Worm (Caenorhabditis elegans): Measurements from ENCODE around the gene D2096.11.
"Not testable (repeated sequence)": the region's sequence is repeated elsewhere in the genome, so short reads cannot be mapped to it uniquely, and the experiment has no call there.

D2096.11 gene

ce11 chrIV:8352036-8352435, 42.0 kb downstream of the D2096.11 start, which contains the start of gene F17E9.16:
Gene F17E9.16, plus strand, starts transcription at chrIV:8352336.
- not testable (repeated sequence) for TF ChIP-seq klf-2 (GFP tag; conservative IDR thresholded peaks at IDR 0.05); T22C8.4 (GFP tag; IDR thresholded peaks at IDR 0.05); med-1 (GFP tag; optimal IDR thresholded peaks at IDR 0.05; ENCODE audit: insufficient read depth)

DNA sequence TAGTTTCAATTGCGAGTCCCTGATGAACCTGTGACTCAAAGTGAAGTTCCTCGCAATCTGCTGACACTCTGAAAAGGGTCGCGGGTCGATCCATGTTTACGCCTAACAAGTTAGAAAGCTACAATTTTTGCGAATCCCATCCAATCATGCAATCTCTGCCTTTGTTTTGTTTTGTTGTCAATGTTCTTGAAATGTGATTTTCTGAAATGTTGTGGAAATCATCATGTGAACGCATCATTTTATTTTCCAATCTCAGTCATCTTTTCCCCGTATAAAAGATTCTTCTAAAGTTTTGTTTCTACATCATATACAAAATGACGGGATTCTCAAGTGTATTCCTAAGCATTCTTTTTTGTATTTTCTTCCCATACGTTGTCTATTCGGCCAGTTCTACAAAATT, 45.9 kb downstream of the D2096.11 start, which contains the start of gene F17E9.4:
TSS of gene F17E9.4 (plus strand) at position 301 of the 400 bp plus-strand sequence.
- TF ChIP-seq ref-1 (GFP tag; conservative IDR thresholded peaks at IDR 0.05) (no peak), T22C8.4 (GFP tag; IDR thresholded peaks at IDR 0.05) (no peak), klf-2 (GFP tag; conservative IDR thresholded peaks at IDR 0.05) (no peak), tab-1 (GFP tag; IDR thresholded peaks at IDR 0.05) (no peak), ztf-23 (GFP tag; IDR thresholded peaks at IDR 0.05) (no peak), flt-1 (GFP tag; IDR thresholded peaks at IDR 0.05) (no peak), med-1 (GFP tag; optimal IDR thresholded peaks at IDR 0.05; ENCODE audit: insufficient read depth) (no peak), ztf-29 (GFP tag; IDR thresholded peaks at IDR 0.05) (no peak), cog-1 (tag; optimal IDR thresholded peaks at IDR 0.05) (no peak)

ce11 chrIV:8347051-8347450, 47.0 kb downstream of the D2096.11 start, which contains the start of the genes F17E9.18 and F17E9.15:
Gene F17E9.18, minus strand, starts transcription at chrIV:8347151.
Gene F17E9.15, plus strand, starts transcription at chrIV:8347418.
- TF ChIP-seq ztf-23 (GFP tag; IDR thresholded peaks at IDR 0.05), result no peak
- no peak for TF ChIP-seq flt-1 (GFP tag; IDR thresholded peaks at IDR 0.05)
- TF ChIP-seq klf-2 (GFP tag; conservative IDR thresholded peaks at IDR 0.05), result no peak
- TF ChIP-seq cog-1 (tag; optimal IDR thresholded peaks at IDR 0.05), result no peak
- no peak for TF ChIP-seq T22C8.4 (GFP tag; IDR thresholded peaks at IDR 0.05)
- TF ChIP-seq ztf-29 (GFP tag; IDR thresholded peaks at IDR 0.05), result no peak
- TF ChIP-seq ref-1 (GFP tag; conservative IDR thresholded peaks at IDR 0.05), result no peak
- no peak for TF ChIP-seq med-1 (GFP tag; optimal IDR thresholded peaks at IDR 0.05; ENCODE audit: insufficient read depth)
- TF ChIP-seq tab-1 (GFP tag; IDR thresholded peaks at IDR 0.05), result no peak

DNA sequence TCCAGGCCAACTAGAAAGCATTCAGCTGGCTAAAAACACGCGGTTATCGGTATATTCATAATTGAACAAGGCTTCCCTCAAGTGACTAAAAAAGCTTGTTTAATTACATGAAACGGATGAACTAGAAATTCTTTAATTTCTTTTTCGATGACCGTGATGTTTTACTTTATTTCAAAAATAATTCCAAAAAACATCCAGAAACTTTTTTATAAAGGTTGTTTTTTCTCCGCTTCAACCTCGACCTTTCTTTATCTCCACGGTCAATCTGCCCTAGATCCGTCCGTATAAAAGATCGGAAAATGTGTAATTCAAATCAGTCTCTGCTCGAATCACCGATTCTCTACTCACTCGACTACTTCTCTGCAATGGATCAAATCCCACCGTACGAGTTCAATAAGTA, 48.5 kb downstream of the D2096.11 start, which contains the start of gene F17E9.5:
TSS of gene F17E9.5 (plus strand) at position 301 of the 400 bp plus-strand sequence.
- TF ChIP-seq ztf-29 (GFP tag; IDR thresholded peaks at IDR 0.05), result no peak

ce11 chrIV:8342385-8342784, 51.6 kb downstream of the D2096.11 start, which contains the start of gene lgc-5:
Gene lgc-5, plus strand, starts transcription at chrIV:8342685.
- no peak for TF ChIP-seq klf-2 (GFP tag; conservative IDR thresholded peaks at IDR 0.05)
- TF ChIP-seq cog-1 (tag; optimal IDR thresholded peaks at IDR 0.05), result no peak
- no peak for TF ChIP-seq med-1 (GFP tag; optimal IDR thresholded peaks at IDR 0.05; ENCODE audit: insufficient read depth)
- no peak for TF ChIP-seq ref-1 (GFP tag; conservative IDR thresholded peaks at IDR 0.05)

DNA sequence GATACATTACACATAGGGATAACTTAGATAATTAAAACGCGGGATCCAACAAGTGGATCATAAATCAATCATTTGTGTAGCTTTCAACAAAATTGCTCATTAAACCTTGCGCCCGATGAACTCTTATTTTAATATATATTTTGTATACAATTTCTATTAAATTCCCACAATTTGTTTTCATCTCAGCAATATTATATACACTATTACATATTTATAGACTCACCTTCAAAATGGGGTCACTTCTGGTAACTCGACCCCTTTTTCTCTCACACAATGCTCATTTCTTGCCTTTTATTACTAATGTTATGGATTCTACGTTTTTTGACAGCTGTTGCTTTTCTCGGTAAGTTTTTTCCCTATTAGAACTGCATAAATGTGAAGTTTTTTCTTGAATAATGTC, 54.4 kb downstream of the D2096.11 start, which contains the start of gene lgc-6:
TSS of gene lgc-6 (plus strand) at position 301 of the 400 bp plus-strand sequence.
- no peak for TF ChIP-seq med-1 (GFP tag; optimal IDR thresholded peaks at IDR 0.05; ENCODE audit: insufficient read depth)
- no peak for TF ChIP-seq T22C8.4 (GFP tag; IDR thresholded peaks at IDR 0.05)
- TF ChIP-seq ref-1 (GFP tag; conservative IDR thresholded peaks at IDR 0.05), result no peak
- no peak for TF ChIP-seq tab-1 (GFP tag; IDR thresholded peaks at IDR 0.05)
- no peak for TF ChIP-seq ztf-29 (GFP tag; IDR thresholded peaks at IDR 0.05)
- TF ChIP-seq ztf-23 (GFP tag; IDR thresholded peaks at IDR 0.05), result no peak
- no peak for TF ChIP-seq flt-1 (GFP tag; IDR thresholded peaks at IDR 0.05)
- TF ChIP-seq klf-2 (GFP tag; conservative IDR thresholded peaks at IDR 0.05), result no peak
- TF ChIP-seq cog-1 (tag; optimal IDR thresholded peaks at IDR 0.05), result no peak
